Worm (Caenorhabditis elegans) whole organism, young adult: Measurements from ENCODE around the gene ZK418.2.

Source experiments
- C06A6.2 ChIP-seq: fragments of 200-800 bp; sonication (Bioruptor generic); conservative IDR thresholded peaks from 2 replicates; pipeline ENCODE4 v1.3.6; 2022; ENCODE audit warnings: missing genetic modification characterization, missing compliant biosample characterization
- F23B12.7 ChIP-seq: sonication (generic microtip); optimal IDR thresholded peaks from 2 replicates; lab custom pipeline; 2017; ENCODE audit warnings: missing genetic modification characterization, mild to moderate bottlenecking, missing compliant biosample characterization, antibody characterized with exemption, moderate library complexity; ENCODE audit not compliant: insufficient read depth
- F33H1.4 ChIP-seq: fragments of 200-800 bp; sonication (Bioruptor generic); IDR thresholded peaks from 2 replicates; pipeline ENCODE4 v1.3.6; 2022; ENCODE audit warnings: missing genetic modification reagents, missing genetic modification characterization, missing compliant biosample characterization
- F37B4.10 ChIP-seq: fragments of 200-800 bp; sonication (Bioruptor generic); IDR thresholded peaks from 2 replicates; pipeline ENCODE4 v1.3.6; 2022; ENCODE audit warnings: missing genetic modification characterization, missing compliant biosample characterization
- F49E8.2 ChIP-seq: sonication (generic microtip); optimal IDR thresholded peaks from 3 replicates; lab custom pipeline; 2017; ENCODE audit warnings: missing genetic modification characterization, mild to moderate bottlenecking, missing compliant biosample characterization, antibody characterized with exemption, moderate library complexity; ENCODE audit not compliant: insufficient read depth
- F57A8.1 ChIP-seq: fragments of 200-800 bp; sonication (Bioruptor generic); optimal IDR thresholded peaks from 2 replicates; lab custom pipeline; 2018; ENCODE audit warnings: mild to moderate bottlenecking, missing genetic modification characterization, moderate library complexity, missing compliant biosample characterization
- K11D2.4 ChIP-seq: fragments of 200-800 bp; sonication (Bioruptor generic); IDR thresholded peaks from 2 replicates; pipeline ENCODE4 v1.3.6; 2022; ENCODE audit warnings: missing genetic modification reagents, missing genetic modification characterization, missing compliant biosample characterization
- K12H6.12 ChIP-seq: fragments of 200-800 bp; sonication (Bioruptor generic); optimal IDR thresholded peaks from 2 replicates; lab custom pipeline; 2018; ENCODE audit warnings: mild to moderate bottlenecking, missing genetic modification characterization, missing compliant biosample characterization
- Y53G8AR.9 ChIP-seq: fragments of 200-800 bp; sonication (Bioruptor generic); conservative IDR thresholded peaks from 2 replicates; pipeline ENCODE4 v1.3.6; 2022; ENCODE audit warnings: missing genetic modification reagents, missing genetic modification characterization, missing compliant biosample characterization
- Y56A3A.18 ChIP-seq: fragments of 200-800 bp; sonication (Bioruptor generic); IDR thresholded peaks from 2 replicates; pipeline ENCODE4 v1.3.6; 2022; ENCODE audit warnings: missing genetic modification reagents, missing genetic modification characterization, missing compliant biosample characterization
- Y67H2A.10 ChIP-seq: fragments of 200-800 bp; sonication (Bioruptor generic); conservative IDR thresholded peaks from 2 replicates; pipeline ENCODE4 v1.3.6; 2022; ENCODE audit warnings: missing genetic modification reagents, missing genetic modification characterization, missing compliant biosample characterization
- Y79H2A.3 ChIP-seq: fragments of 200-800 bp; sonication (Bioruptor generic); conservative IDR thresholded peaks from 2 replicates; pipeline ENCODE4 v1.3.6; 2022; ENCODE audit warnings: missing genetic modification reagents, missing genetic modification characterization, missing compliant biosample characterization
- ZK185.1 ChIP-seq: sonication (generic microtip); optimal IDR thresholded peaks from 2 replicates; lab custom pipeline; 2016; ENCODE audit warnings: mild to moderate bottlenecking, missing genetic modification characterization, missing compliant biosample characterization; ENCODE audit not compliant: poor library complexity, severe bottlenecking
- akir-1 ChIP-seq: fragments of 200-800 bp; sonication (Bioruptor generic); optimal IDR thresholded peaks from 2 replicates; lab custom pipeline; 2018; ENCODE audit warnings: mild to moderate bottlenecking, missing genetic modification characterization, moderate library complexity, missing compliant biosample characterization
- atf-7 ChIP-seq: sonication (generic microtip); optimal IDR thresholded peaks from 2 replicates; lab custom pipeline; 2017; ENCODE audit warnings: mild to moderate bottlenecking, missing genetic modification characterization, missing compliant biosample characterization
- athp-1 ChIP-seq: sonication (generic microtip); optimal IDR thresholded peaks from 2 replicates; lab custom pipeline; 2017; ENCODE audit warnings: mild to moderate bottlenecking, missing genetic modification characterization, missing compliant biosample characterization
- attf-6 ChIP-seq: fragments of 200-800 bp; sonication (Bioruptor generic); IDR thresholded peaks from 2 replicates; pipeline ENCODE4 v1.3.6; 2022; ENCODE audit warnings: missing genetic modification reagents, missing genetic modification characterization, missing compliant biosample characterization
- bed-2 ChIP-seq: fragments of 200-800 bp; sonication (Bioruptor generic); IDR thresholded peaks from 2 replicates; pipeline ENCODE4 v1.3.6; 2022; ENCODE audit warnings: missing genetic modification reagents, missing genetic modification characterization, missing compliant biosample characterization
- ccch-3 ChIP-seq: fragments of 200-800 bp; sonication (Bioruptor generic); optimal IDR thresholded peaks from 2 replicates; lab custom pipeline; 2018; ENCODE audit warnings: mild to moderate bottlenecking, missing genetic modification characterization, missing compliant biosample characterization
- ceh-100 ChIP-seq: fragments of 200-800 bp; sonication (Bioruptor generic); IDR thresholded peaks from 2 replicates; pipeline ENCODE4 v1.3.6; 2022; ENCODE audit warnings: missing genetic modification reagents, missing genetic modification characterization, missing compliant biosample characterization
- ceh-79 ChIP-seq: sonication (generic microtip); optimal IDR thresholded peaks from 2 replicates; lab custom pipeline; 2017; ENCODE audit warnings: mild to moderate bottlenecking, missing genetic modification characterization, missing compliant biosample characterization
- egrh-3 ChIP-seq: fragments of 200-800 bp; sonication (Bioruptor generic); IDR thresholded peaks from 2 replicates; pipeline ENCODE4 v1.3.6; 2022; ENCODE audit warnings: missing genetic modification reagents, missing genetic modification characterization, missing compliant biosample characterization
- ekl-4 ChIP-seq: fragments of 200-800 bp; sonication (Bioruptor generic); IDR thresholded peaks from 2 replicates; pipeline ENCODE4 v1.3.6; 2022; ENCODE audit warnings: missing genetic modification reagents, missing genetic modification characterization, missing compliant biosample characterization
- ets-4 ChIP-seq: fragments of 200-800 bp; sonication (Bioruptor generic); optimal IDR thresholded peaks from 2 replicates; lab custom pipeline; 2018; ENCODE audit warnings: mild to moderate bottlenecking, missing genetic modification characterization, missing compliant biosample characterization
- fkh-3 ChIP-seq: sonication (generic microtip); optimal IDR thresholded peaks from 2 replicates; lab custom pipeline; 2016; ENCODE audit warnings: mild to moderate bottlenecking, missing genetic modification characterization, missing compliant biosample characterization
- him-1 ChIP-seq: sonication (generic microtip); optimal IDR thresholded peaks from 2 replicates; lab custom pipeline; 2016; ENCODE audit warnings: missing genotype, missing genetic modification reagents, missing genetic modification characterization, missing compliant biosample characterization
- hsf-1 ChIP-seq: fragments of 200-800 bp; sonication (Bioruptor generic); IDR thresholded peaks from 2 replicates; pipeline ENCODE4 v1.3.6; 2022; ENCODE audit warnings: missing genetic modification reagents, missing genetic modification characterization, missing compliant biosample characterization
- lin-40 ChIP-seq: sonication (generic microtip); optimal IDR thresholded peaks from 2 replicates; lab custom pipeline; 2016; ENCODE audit warnings: missing genetic modification characterization, mild to moderate bottlenecking, missing compliant biosample characterization, missing genotype, missing genetic modification reagents
- lin-54 ChIP-seq: fragments of 200-800 bp; sonication (Bioruptor generic); optimal IDR thresholded peaks from 2 replicates; lab custom pipeline; 2018; ENCODE audit warnings: mild to moderate bottlenecking, missing genetic modification characterization, missing compliant biosample characterization
- lsy-27 ChIP-seq: sonication (generic microtip); optimal IDR thresholded peaks from 2 replicates; lab custom pipeline; 2017; ENCODE audit warnings: missing genetic modification characterization, mild to moderate bottlenecking, missing compliant biosample characterization, antibody characterized with exemption, missing genotype, borderline replicate concordance; ENCODE audit not compliant: insufficient read depth
- madf-3 ChIP-seq: fragments of 200-800 bp; sonication (Bioruptor generic); IDR thresholded peaks from 2 replicates; pipeline ENCODE4 v1.3.6; 2022; ENCODE audit warnings: missing genetic modification reagents, missing genetic modification characterization, missing compliant biosample characterization
- madf-6 ChIP-seq: fragments of 200-800 bp; sonication (Bioruptor generic); IDR thresholded peaks from 2 replicates; pipeline ENCODE4 v1.3.6; 2022; ENCODE audit warnings: missing genetic modification reagents, missing genetic modification characterization, missing compliant biosample characterization
- madf-8 ChIP-seq: fragments of 200-800 bp; sonication (Bioruptor generic); conservative IDR thresholded peaks from 2 replicates; pipeline ENCODE4 v1.3.6; 2022; ENCODE audit warnings: missing genetic modification reagents, missing genetic modification characterization, missing compliant biosample characterization
- mel-28 ChIP-seq: sonication (generic microtip); optimal IDR thresholded peaks from 2 replicates; lab custom pipeline; 2016; ENCODE audit warnings: borderline replicate concordance, mild to moderate bottlenecking, missing genetic modification characterization, missing compliant biosample characterization
- mxl-1 ChIP-seq: sonication (generic microtip); optimal IDR thresholded peaks from 2 replicates; lab custom pipeline; 2016; ENCODE audit warnings: missing genetic modification characterization, missing compliant biosample characterization
- nfyb-1 ChIP-seq: fragments of 200-800 bp; sonication (Bioruptor generic); IDR thresholded peaks from 2 replicates; pipeline ENCODE4 v1.3.6; 2022; ENCODE audit warnings: missing genetic modification reagents, missing genetic modification characterization, missing compliant biosample characterization
- nhr-80 ChIP-seq: sonication (generic microtip); optimal IDR thresholded peaks from 2 replicates; lab custom pipeline; 2016; ENCODE audit warnings: missing genetic modification characterization, missing compliant biosample characterization
- pha-4 ChIP-seq: fragments of 150-350 bp; sonication (generic microtip); optimal IDR thresholded peaks from 2 replicates; lab custom pipeline; 2014; ENCODE audit warnings: missing biosample characterization, missing genetic modification reagents, missing genetic modification characterization
- rec-8 ChIP-seq, 2 experiments: sonication (generic microtip); optimal IDR thresholded peaks; 2 replicates each; lab custom pipeline; 2016; ENCODE audit warnings: mild to moderate bottlenecking in 2 of 2, missing genetic modification characterization in 2 of 2, missing genetic modification reagents in 2 of 2, missing genotype in 2 of 2, missing biosample characterization in 1 of 2, missing compliant biosample characterization in 1 of 2, moderate library complexity in 1 of 2
- repo-1 ChIP-seq: sonication (generic microtip); optimal IDR thresholded peaks from 2 replicates; lab custom pipeline; 2017; ENCODE audit warnings: mild to moderate bottlenecking, missing genetic modification characterization, missing compliant biosample characterization
- snpc-4 ChIP-seq, 5 experiments: fragments of 150-350 bp in 1 of 5; sonication (generic microtip) in 4 of 5; optimal IDR thresholded peaks; 2 replicates each; lab custom pipeline; 2014 to 2018; ENCODE audit warnings: missing genetic modification characterization in 5 of 5, missing biosample characterization in 3 of 5, antibody characterized with exemption in 2 of 5, mild to moderate bottlenecking in 2 of 5, missing compliant biosample characterization in 2 of 5, missing genotype in 2 of 5, moderate library complexity in 2 of 5, missing genetic modification reagents in 1 of 5
- sptf-2 ChIP-seq: fragments of 200-800 bp; sonication (Bioruptor generic); optimal IDR thresholded peaks from 2 replicates; lab custom pipeline; 2018; ENCODE audit warnings: mild to moderate bottlenecking, missing genetic modification characterization, missing compliant biosample characterization
- tbp1 ChIP-seq: fragments of 200-800 bp; sonication (Bioruptor generic); optimal IDR thresholded peaks from 2 replicates; lab custom pipeline; 2018; ENCODE audit warnings: mild to moderate bottlenecking, missing genetic modification characterization, missing compliant biosample characterization
- unc-130 ChIP-seq: sonication (generic microtip); optimal IDR thresholded peaks from 2 replicates; lab custom pipeline; 2016; ENCODE audit warnings: missing genetic modification reagents, missing genetic modification characterization, missing compliant biosample characterization
- unc-62 ChIP-seq: fragments of 150-350 bp; optimal IDR thresholded peaks from 2 replicates; lab custom pipeline; 2014; ENCODE audit warnings: missing biosample characterization, missing genetic modification reagents, missing genetic modification characterization
- ztf-25 ChIP-seq: fragments of 200-800 bp; sonication (Bioruptor generic); IDR thresholded peaks from 2 replicates; pipeline ENCODE4 v1.3.6; 2022; ENCODE audit warnings: missing genetic modification reagents, missing genetic modification characterization, missing compliant biosample characterization
- ztf-3 ChIP-seq: fragments of 200-800 bp; sonication (Bioruptor generic); optimal IDR thresholded peaks from 2 replicates; lab custom pipeline; 2018; ENCODE audit warnings: mild to moderate bottlenecking, missing genetic modification characterization, missing compliant biosample characterization

ZK418.2 gene

ce11 chrIII:7103940-7104440 lies 12.8 kb downstream of the ZK418.2 start, which contains the start of gene cpg-2 (continued):
- TF ChIP-seq F37B4.10 (GFP tag; lab: Robert Waterston, UW) (no peak), ztf-25 (GFP tag; lab: Robert Waterston, UW) (no peak), attf-6 (GFP tag; lab: Robert Waterston, UW) (peak; percentile 73; the same call in 1 of the 2 replicates), mxl-1 (tag; lab: Kevin White, UChicago) (no peak), unc-62 (GFP tag; lab: Kevin White, UChicago) (no peak), ceh-79 (tag; lab: Kevin White, UChicago) (no peak), fkh-3 (tag; lab: Kevin White, UChicago) (no peak), F23B12.7 (peak; percentile 64), akir-1 (GFP tag; lab: Kevin White, UChicago) (no peak), lin-54 (peak; percentile 96), nhr-80 (tag; lab: Kevin White, UChicago) (no peak), Y79H2A.3 (0 out of 2 replicates have a peak, but pooled peaks have one; percentile 67), madf-3 (peak; percentile 91), Y56A3A.18 (GFP tag; lab: Robert Waterston, UW) (no peak), hsf-1 (peak; percentile 86), him-1 (tag; lab: Kevin White, UChicago) (peak; percentile 62), F33H1.4 (GFP tag; lab: Robert Waterston, UW) (peak; percentile 85), egrh-3 (GFP tag; lab: Robert Waterston, UW) (no peak), ceh-100 (no peak), rec-8 (tag; optimal IDR thresholded peaks at IDR 0.05; lab: Kevin White, UChicago) (no peak), repo-1 (tag; lab: Kevin White, UChicago) (no peak), bed-2 (no peak), lsy-27 (no peak), ets-4 (GFP tag; lab: Kevin White, UChicago) (no peak), tbp1 (peak; percentile 64), ZK185.1 (tag; lab: Kevin White, UChicago) (no peak), lin-40 (tag; lab: Kevin White, UChicago) (no peak), ekl-4 (GFP tag; lab: Robert Waterston, UW) (peak; percentile 81), Y67H2A.10 (no peak), ztf-3 (GFP tag; lab: Kevin White, UChicago) (no peak), nfyb-1 (peak; percentile 57; the same call in 1 of the 2 replicates), K12H6.12 (no peak), mel-28 (tag; lab: Kevin White, UChicago) (no peak), madf-8 (GFP tag; lab: Robert Waterston, UW) (peak; percentile 99), sptf-2 (GFP tag; lab: Kevin White, UChicago) (no peak), C06A6.2 (no peak), F57A8.1 (no peak), snpc-4 (GFP tag; optimal IDR thresholded peaks at IDR 0.05; lab: Kevin White, UChicago) (peak; percentile 58), snpc-4 (tag; optimal IDR thresholded peaks at IDR 0.05; lab: Kevin White, UChicago) (peak in 3 of 4 experiments; percentile 11 to 62 (median 55)), K11D2.4 (GFP tag; lab: Robert Waterston, UW) (no peak), F49E8.2 (tag; lab: Kevin White, UChicago) (peak; percentile 95), atf-7 (tag; lab: Kevin White, UChicago) (no peak), athp-1 (tag; lab: Kevin White, UChicago) (peak; percentile 20), ccch-3 (GFP tag; lab: Kevin White, UChicago) (no peak), madf-6 (peak; percentile 100), Y53G8AR.9 (GFP tag; lab: Robert Waterston, UW) (peak; percentile 73; the same call in 1 of the 2 replicates), pha-4 (tag; lab: Kevin White, UChicago) (no peak), unc-130 (GFP tag; lab: Kevin White, UChicago) (peak; percentile 94)
